Worm (Caenorhabditis elegans): ENCODE results near the gene nrde-1.

DNA sequence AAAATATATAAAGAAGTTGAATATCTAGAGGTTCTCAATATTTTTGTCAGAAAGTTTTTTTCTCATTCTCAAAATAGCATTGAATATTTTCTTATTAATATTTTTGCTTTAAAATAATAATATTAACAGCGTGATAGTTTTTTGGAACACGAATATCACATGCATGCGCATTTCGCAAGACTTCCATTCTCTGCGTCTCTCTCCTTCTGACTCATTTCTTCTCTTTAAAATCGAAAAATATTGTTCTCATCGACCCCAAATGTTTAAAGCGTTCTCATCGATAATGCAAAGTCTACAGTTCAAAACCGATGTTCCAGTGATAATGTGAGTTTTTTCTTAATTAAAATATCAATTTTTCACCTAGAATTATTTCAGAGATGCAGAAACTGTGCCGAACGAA is 9.9 kb upstream of the nrde-1 start, which contains the start of gene C14B1.3:
- TF ChIP-seq him-1 (tag; optimal IDR thresholded peaks at IDR 0.05) (no peak), dao-5 (tag; optimal IDR thresholded peaks at IDR 0.05) (no peak)
